Fruit fly (Drosophila melanogaster): ENCODE data around the gene RpS19b.
A peak's percentile ranks its signal among the peaks of the same experiment; 100 is the strongest.

RpS19b gene

dm6 chr3R:23909347-23909862, 23.9 kb downstream of the RpS19b start (continued):
- TF ChIP-seq ATbp (GFP tag; optimal IDR thresholded peaks at IDR 0.05) (peak; percentile 76), CG2116 (GFP tag; optimal IDR thresholded peaks at IDR 0.05) (peak; percentile 10), CG11695 (GFP tag; IDR thresholded peaks at IDR 0.05) (no peak), CG17829 (tag; optimal IDR thresholded peaks at IDR 0.05) (no peak), bsh (GFP tag; optimal IDR thresholded peaks at IDR 0.05) (peak in 1 of 2 experiments; percentile 42), Fer1 (GFP tag; optimal IDR thresholded peaks at IDR 0.05) (peak; percentile 60), CG11723 (GFP tag; optimal IDR thresholded peaks at IDR 0.05) (peak; percentile 39), CG13296 (GFP tag; optimal IDR thresholded peaks at IDR 0.05) (peak; percentile 83), CTCF (GFP tag; optimal IDR thresholded peaks at IDR 0.05) (no peak), caup (GFP tag; optimal IDR thresholded peaks at IDR 0.05; ENCODE audit: severe bottlenecking) (peak; percentile 19), Nf-YA (GFP tag; IDR thresholded peaks at IDR 0.05) (no peak), CG8290 (GFP tag; optimal IDR thresholded peaks at IDR 0.05) (no peak), CG8290 (tag; optimal IDR thresholded peaks at IDR 0.05) (peak in 1 of 2 experiments; percentile 52), pros (GFP tag; optimal IDR thresholded peaks at IDR 0.05) (peak; percentile 13), CoRest (tag; optimal IDR thresholded peaks at IDR 0.05) (peak; percentile 41), Vsx1 (GFP tag; optimal IDR thresholded peaks at IDR 0.05) (peak; percentile 58), exex (tag; optimal IDR thresholded peaks at IDR 0.05) (peak; percentile 18), nerfin-1 (tag; optimal IDR thresholded peaks at IDR 0.05) (no peak), CG7745 (tag; optimal IDR thresholded peaks at IDR 0.05) (no peak), Tbp (GFP tag; optimal IDR thresholded peaks at IDR 0.05) (no peak), fd64A (GFP tag; optimal IDR thresholded peaks at IDR 0.05) (peak; percentile 64), Oli (tag; optimal IDR thresholded peaks at IDR 0.05) (peak; percentile 31), Adf1 (GFP tag; IDR thresholded peaks at IDR 0.05) (peak; percentile 13), CG4730 (GFP tag; IDR thresholded peaks at IDR 0.05) (no peak), CG6254 (GFP tag; optimal IDR thresholded peaks at IDR 0.05) (peak; percentile 1), CG14050 (GFP tag; IDR thresholded peaks at IDR 0.05) (no peak), wek (GFP tag; optimal IDR thresholded peaks at IDR 0.05) (peak; percentile 53), ase (GFP tag; IDR thresholded peaks at IDR 0.05) (no peak), tap (tag; optimal IDR thresholded peaks at IDR 0.05) (peak; percentile 21), CG10979 (tag; optimal IDR thresholded peaks at IDR 0.05) (no peak), CrebB (tag; optimal IDR thresholded peaks at IDR 0.05) (peak; percentile 66), CG17385 (GFP tag; optimal IDR thresholded peaks at IDR 0.05) (peak; percentile 39), Hr78 (GFP tag; optimal IDR thresholded peaks at IDR 0.05) (peak in 1 of 2 experiments; percentile 91), CG5180 (GFP tag; optimal IDR thresholded peaks at IDR 0.05) (peak; percentile 48), vnd (GFP tag; IDR thresholded peaks at IDR 0.05; ENCODE audit: partially characterized antibody) (no peak), CG1233 (GFP tag; optimal IDR thresholded peaks at IDR 0.05) (peak; percentile 38), CG16863 (GFP tag; optimal IDR thresholded peaks at IDR 0.05) (peak; percentile 24), CG11504 (tag; optimal IDR thresholded peaks at IDR 0.05) (peak; percentile 44), Sox100B (GFP tag; optimal IDR thresholded peaks at IDR 0.05) (peak; percentile 80), Oaz (GFP tag; IDR thresholded peaks at IDR 0.05) (no peak), Atf3 (GFP tag; optimal IDR thresholded peaks at IDR 0.05) (no peak), cg (GFP tag; optimal IDR thresholded peaks at IDR 0.05) (peak; percentile 22), CG12391 (tag; optimal IDR thresholded peaks at IDR 0.05) (peak; percentile 3), aop (GFP tag; IDR thresholded peaks at IDR 0.05) (no peak), CG31441 (GFP tag; IDR thresholded peaks at IDR 0.05) (0 out of 2 replicates have a peak, but pooled peaks have one; percentile 32), run (tag; optimal IDR thresholded peaks at IDR 0.05) (peak; percentile 33), Fer3 (tag; optimal IDR thresholded peaks at IDR 0.05) (peak; percentile 33), Hmr (GFP tag; optimal IDR thresholded peaks at IDR 0.05) (peak; percentile 49), NC2β (GFP tag; optimal IDR thresholded peaks at IDR 0.05) (no peak), fd3F (GFP tag; optimal IDR thresholded peaks at IDR 0.05) (peak; percentile 55)
